Worm (Caenorhabditis elegans) whole organism, late embryonic: ENCODE data around the gene acp-7.

Experiments
- fkh-10 ChIP-seq: fragments of 150-350 bp; optimal IDR thresholded peaks from 2 replicates; lab custom pipeline; 2014; ENCODE audit warnings: missing biosample characterization, missing genetic modification reagents, missing genetic modification characterization
- unc-42 ChIP-seq: sonication (generic microtip); optimal IDR thresholded peaks from 2 replicates; lab custom pipeline; 2016; ENCODE audit warnings: missing genotype, missing genetic modification characterization, missing compliant biosample characterization

ce11 chrIV:6421183-6421635, 10.3 kb downstream of the acp-7 start, which contains the start of gene puf-11:
- TF ChIP-seq unc-42 (tag; lab: Kevin White, UChicago) (no peak), fkh-10 (no peak)
